Fruit fly (Drosophila melanogaster) whole organism, adult: ENCODE data around the gene fray.

Experiments used
- CG14711 ChIP-seq: fragments of 200-800 bp; sonication (Bioruptor generic); optimal IDR thresholded peaks from 2 replicates; lab custom pipeline; 2018; ENCODE audit warnings: missing biosample characterization, mild to moderate bottlenecking, missing genetic modification characterization, moderate library complexity
- CG7101 ChIP-seq: fragments of 200-800 bp; sonication (Bioruptor generic); optimal IDR thresholded peaks from 2 replicates; lab custom pipeline; 2018; ENCODE audit warnings: missing biosample characterization, mild to moderate bottlenecking, missing genetic modification characterization, moderate library complexity
- bab1 ChIP-seq: fragments of 200-800 bp; sonication (Bioruptor generic); optimal IDR thresholded peaks from 3 replicates; lab custom pipeline; 2019; ENCODE audit warnings: missing biosample characterization, mild to moderate bottlenecking, missing genetic modification characterization, moderate library complexity
- cnc ChIP-seq, 2 experiments: fragments of >200 bp; optimal IDR thresholded peaks; 2 replicates each; lab custom pipeline; 2017
- kay ChIP-seq: fragments of 200-800 bp; sonication (Bioruptor generic); peaks from one replicate; lab custom pipeline; 2016; ENCODE audit warnings: missing biosample characterization, missing genetic modification characterization, borderline replicate concordance
- ovo ChIP-seq: fragments of 200-800 bp; sonication (Bioruptor generic); optimal IDR thresholded peaks from 2 replicates; lab custom pipeline; 2016; ENCODE audit warnings: missing biosample characterization, missing genetic modification characterization
- pad ChIP-seq: fragments of 200-800 bp; sonication (Bioruptor generic); optimal IDR thresholded peaks from 3 replicates; lab custom pipeline; 2017; ENCODE audit warnings: missing biosample characterization, missing genetic modification characterization, mild to moderate bottlenecking, moderate library complexity, missing genetic modification reagents
- tj ChIP-seq: fragments of 200-800 bp; sonication (Bioruptor generic); optimal IDR thresholded peaks from 3 replicates; lab custom pipeline; 2017; ENCODE audit warnings: missing biosample characterization, mild to moderate bottlenecking, missing genetic modification characterization, moderate library complexity

The fray gene

dm6 chr3R:18628311-18628811 lies 55.5 kb downstream of the fray start:
- TF ChIP-seq tj (peak; percentile 71), pad (GFP tag; lab: Kevin White, UChicago) (no peak)

DNA sequence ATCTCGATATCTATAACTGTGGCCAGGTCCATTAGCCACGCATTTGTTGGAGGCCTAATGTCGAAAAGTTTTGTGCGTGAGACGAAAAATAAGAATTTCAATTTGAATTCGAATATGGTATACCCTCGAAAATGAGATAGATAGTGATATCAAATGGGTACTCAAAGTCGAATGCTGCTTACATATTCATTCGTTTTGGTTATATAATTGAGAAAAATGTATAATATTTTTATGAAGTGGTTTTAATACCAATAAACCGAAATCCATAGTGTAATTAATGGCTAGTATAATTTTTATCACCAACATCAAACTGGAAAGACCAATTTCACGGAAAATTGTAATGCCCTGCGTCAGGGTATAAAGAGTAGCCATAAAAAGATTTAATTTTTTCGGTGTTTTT lies 60.2 kb downstream of the fray start:
- TF ChIP-seq bab1, result no peak
- no peak for TF ChIP-seq ovo (GFP tag; lab: Kevin White, UChicago)
- no peak for TF ChIP-seq pad (GFP tag; lab: Kevin White, UChicago)
- peak; percentile 42 for TF ChIP-seq kay (GFP tag; lab: Kevin White, UChicago)
- no peak for TF ChIP-seq CG14711
- TF ChIP-seq CG7101 (tag; lab: Kevin White, UChicago), result no peak
- no peak for TF ChIP-seq cnc (optimal IDR thresholded peaks at IDR 0.05; lab: Kevin White, UChicago)
